Worm (Caenorhabditis elegans): Measurements from ENCODE around the gene nhr-208.

Gene nhr-208

DNA sequence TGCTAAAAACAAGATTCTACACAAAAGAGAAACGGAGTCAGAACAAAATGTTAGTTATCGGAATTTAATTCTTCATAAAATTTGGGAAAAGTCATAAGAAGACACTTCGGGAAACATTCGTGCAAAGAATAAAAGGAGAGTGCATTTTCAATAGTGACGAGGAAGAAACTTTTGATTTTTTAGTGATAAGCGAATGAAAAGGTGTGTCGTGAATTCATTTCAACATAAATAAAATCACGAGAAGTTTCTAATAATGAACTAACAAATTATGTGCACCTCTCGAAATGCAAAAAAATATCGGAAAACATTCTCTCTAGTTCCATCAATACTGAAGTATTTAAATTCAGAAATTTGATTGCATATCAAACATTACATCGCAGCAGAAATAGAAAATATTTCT lies 18.1 kb upstream of the nhr-208 start:
- TF ChIP-seq F13H6.1 (tag; optimal IDR thresholded peaks at IDR 0.05) = no peak
- TF ChIP-seq sox-4 (tag; optimal IDR thresholded peaks at IDR 0.05) = no peak
- TF ChIP-seq Y22D7AL.16 (tag; optimal IDR thresholded peaks at IDR 0.05) = no peak
- TF ChIP-seq elt-2 (tag; optimal IDR thresholded peaks at IDR 0.05) = no peak
- no peak for TF ChIP-seq K02D7.2 (tag; optimal IDR thresholded peaks at IDR 0.05)
- no peak for TF ChIP-seq ceh-9 (tag; optimal IDR thresholded peaks at IDR 0.05)
- no peak for TF ChIP-seq ceh-19 (GFP tag; optimal IDR thresholded peaks at IDR 0.05)
- no peak for TF ChIP-seq gmeb-2 (tag; optimal IDR thresholded peaks at IDR 0.05)
- TF ChIP-seq unc-55 (GFP tag; optimal IDR thresholded peaks at IDR 0.05) = no peak

DNA sequence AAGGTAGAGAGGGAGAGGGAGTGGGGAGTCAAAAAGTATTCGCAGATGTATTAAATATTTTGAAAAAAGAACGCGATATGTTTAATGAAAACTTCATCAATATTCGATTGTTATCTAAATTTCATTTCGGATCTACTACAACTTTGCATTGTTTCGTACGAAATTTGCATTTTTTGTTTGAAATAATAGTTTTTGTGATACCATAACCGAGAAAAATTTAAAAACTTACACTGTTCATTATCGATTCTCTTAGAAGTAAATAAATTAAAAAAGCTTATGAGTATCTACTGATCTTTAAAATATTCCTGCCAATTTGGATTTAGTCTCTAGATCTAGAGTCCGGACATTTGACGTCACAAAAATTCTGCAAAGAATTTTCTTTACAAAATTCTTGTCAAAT lies 13.8 kb upstream of the nhr-208 start, which contains the start of gene R07B7.9:
Gene R07B7.9, minus strand, starts transcription at position 101 of the 400 bp plus-strand sequence.
- TF ChIP-seq sdc-2 (tag; optimal IDR thresholded peaks at IDR 0.05) (no peak), K02D7.2 (tag; optimal IDR thresholded peaks at IDR 0.05) (no peak), C38D4.7 (GFP tag; optimal IDR thresholded peaks at IDR 0.05) (no peak), pqm-1 (tag; optimal IDR thresholded peaks at IDR 0.05) (no peak), fax-1 (tag; optimal IDR thresholded peaks at IDR 0.05) (no peak), hlh-13 (GFP tag; optimal IDR thresholded peaks at IDR 0.05) (no peak), ceh-6 (GFP tag; optimal IDR thresholded peaks at IDR 0.05) (no peak), ceh-34 (tag; optimal IDR thresholded peaks at IDR 0.05) (no peak), ceh-48 (tag; optimal IDR thresholded peaks at IDR 0.05) (no peak), odd-2 (tag; optimal IDR thresholded peaks at IDR 0.05) (no peak), unc-42 (tag; optimal IDR thresholded peaks at IDR 0.05) (no peak), pax-1 (tag; optimal IDR thresholded peaks at IDR 0.05) (no peak), F13H6.1 (tag; optimal IDR thresholded peaks at IDR 0.05) (no peak), ceh-24 (tag; optimal IDR thresholded peaks at IDR 0.05) (no peak), mec-3 (tag; optimal IDR thresholded peaks at IDR 0.05; ENCODE audit: borderline replicate concordance) (no peak), che-1 (tag; optimal IDR thresholded peaks at IDR 0.05) (no peak), tbx-7 (tag; optimal IDR thresholded peaks at IDR 0.05) (no peak)

DNA sequence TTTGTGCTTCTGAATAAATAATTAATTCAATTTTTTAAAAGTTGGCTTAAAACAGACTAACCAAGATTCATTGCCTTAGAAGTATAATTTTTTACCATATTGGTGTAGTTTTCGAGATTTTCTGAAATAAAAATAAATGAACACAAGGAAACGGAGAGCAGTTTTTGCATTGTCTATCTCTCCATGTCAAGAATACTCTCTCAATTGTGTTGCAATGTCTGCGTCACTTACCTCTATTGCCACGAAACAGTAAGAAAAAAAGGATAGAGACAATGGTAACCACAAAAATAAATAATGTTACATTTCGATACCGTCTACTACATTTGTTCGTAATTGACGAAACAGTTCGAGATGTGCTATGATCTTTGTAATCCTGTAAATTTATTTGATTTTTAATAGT lies 11.2 kb upstream of the nhr-208 start, which contains the start of gene R07B7.10:
Gene R07B7.10, plus strand, starts transcription at position 285 of the 400 bp plus-strand sequence.
- TF ChIP-seq dve-1 (tag; optimal IDR thresholded peaks at IDR 0.05) (no peak), nfya-1 (tag; optimal IDR thresholded peaks at IDR 0.05) (no peak), pat-9 (tag; optimal IDR thresholded peaks at IDR 0.05) (no peak), pros-1 (tag; optimal IDR thresholded peaks at IDR 0.05) (no peak), sox-2 (GFP tag; IDR thresholded peaks at IDR 0.05) (no peak), gmeb-2 (tag; optimal IDR thresholded peaks at IDR 0.05) (no peak), hlh-15 (tag; optimal IDR thresholded peaks at IDR 0.05) (no peak), ceh-30 (tag; optimal IDR thresholded peaks at IDR 0.05) (no peak), pha-4 (tag; optimal IDR thresholded peaks at IDR 0.05) (no peak), odd-2 (tag; optimal IDR thresholded peaks at IDR 0.05) (no peak), unc-55 (GFP tag; optimal IDR thresholded peaks at IDR 0.05) (no peak), ceh-31 (tag; optimal IDR thresholded peaks at IDR 0.05) (no peak), unc-42 (tag; optimal IDR thresholded peaks at IDR 0.05) (no peak), zip-5 (tag; optimal IDR thresholded peaks at IDR 0.05) (no peak), ceh-22 (tag; optimal IDR thresholded peaks at IDR 0.05) (no peak), pag-3 (tag; optimal IDR thresholded peaks at IDR 0.05; ENCODE audit: borderline replicate concordance) (no peak), ceh-14 (tag; optimal IDR thresholded peaks at IDR 0.05) (no peak), pha-2 (tag; optimal IDR thresholded peaks at IDR 0.05) (no peak), ceh-45 (GFP tag; IDR thresholded peaks at IDR 0.05) (no peak), dmd-4 (tag; optimal IDR thresholded peaks at IDR 0.05; ENCODE audit: borderline replicate concordance) (no peak)

Measured in whole organism, late embryonic.